Fruit fly (Drosophila melanogaster) whole organism, wandering third instar larva: ENCODE data around the gene vri.
A peak's percentile ranks its signal among the peaks of the same experiment; 100 is the strongest.

Experiments used
- Abd-B ChIP-seq: fragments of >200 bp; optimal IDR thresholded peaks from 2 replicates; lab custom pipeline; 2017; ENCODE audit warnings: missing biosample characterization, missing genetic modification characterization
- CG32264 ChIP-seq: fragments of 200-800 bp; sonication (Bioruptor generic); optimal IDR thresholded peaks from 2 replicates; lab custom pipeline; 2016; ENCODE audit warnings: missing biosample characterization, missing genetic modification characterization
- CG9705 ChIP-seq: fragments of 200-800 bp; sonication (Bioruptor generic); optimal IDR thresholded peaks from 2 replicates; lab custom pipeline; 2018; ENCODE audit warnings: missing biosample characterization, mild to moderate bottlenecking, missing genetic modification characterization
- CrebA ChIP-seq: fragments of 200-800 bp; sonication (Bioruptor generic); optimal IDR thresholded peaks from 2 replicates; lab custom pipeline; 2016; ENCODE audit warnings: missing biosample characterization, mild to moderate bottlenecking, missing genetic modification characterization, borderline replicate concordance
- Dfd ChIP-seq: fragments of >200 bp; optimal IDR thresholded peaks from 2 replicates; lab custom pipeline; 2017; ENCODE audit warnings: missing biosample characterization, missing genetic modification characterization
- Dif ChIP-seq: fragments of 200-275, 200-300 bp; sonication (Bioruptor generic); optimal IDR thresholded peaks from 2 replicates; lab custom pipeline; 2018; ENCODE audit warnings: missing biosample characterization, missing genetic modification characterization; ENCODE audit not compliant: partially characterized antibody
- HLH106 ChIP-seq: fragments of 200-800 bp; optimal IDR thresholded peaks from 3 replicates; lab custom pipeline; 2019; ENCODE audit warnings: missing biosample characterization, mild to moderate bottlenecking, missing genetic modification characterization, moderate library complexity
- Jra ChIP-seq: sonication (Bioruptor generic); optimal IDR thresholded peaks from 2 replicates; lab custom pipeline; 2016; ENCODE audit warnings: missing biosample characterization, missing genetic modification characterization
- Mio ChIP-seq: sonication (Bioruptor generic); optimal IDR thresholded peaks from 2 replicates; lab custom pipeline; 2016; ENCODE audit warnings: missing biosample characterization, missing genetic modification characterization
- N ChIP-seq: fragments of >200 bp; optimal IDR thresholded peaks from 2 replicates; lab custom pipeline; 2018; ENCODE audit warnings: missing biosample characterization, missing external identifiers, missing genetic modification characterization
- Rel ChIP-seq, 2 experiments: fragments of 200-800 bp; sonication (Bioruptor generic) in 1 of 2; optimal IDR thresholded peaks; 2 replicates in 1 of 2; 3 replicates in 1 of 2; lab custom pipeline; 2016 to 2019; ENCODE audit warnings: mild to moderate bottlenecking in 2 of 2, missing biosample characterization in 2 of 2, missing genetic modification characterization in 2 of 2, moderate library complexity in 1 of 2
- Sp1 ChIP-seq: fragments of 200-800 bp; sonication (Bioruptor generic); optimal IDR thresholded peaks from 3 replicates; lab custom pipeline; 2019; ENCODE audit warnings: missing biosample characterization, mild to moderate bottlenecking, missing genetic modification characterization, moderate library complexity
- br ChIP-seq: fragments of 200-800 bp; sonication (Bioruptor generic); optimal IDR thresholded peaks from 2 replicates; lab custom pipeline; 2016; ENCODE audit warnings: missing biosample characterization, missing genetic modification characterization
- brk ChIP-seq: fragments of 200-800 bp; sonication (Bioruptor generic); optimal IDR thresholded peaks from 2 replicates; lab custom pipeline; 2016; ENCODE audit warnings: missing biosample characterization, mild to moderate bottlenecking, missing genetic modification characterization
- dmrt93B ChIP-seq: fragments of 200-800 bp; sonication (Bioruptor generic); optimal IDR thresholded peaks from 2 replicates; lab custom pipeline; 2018; ENCODE audit warnings: missing biosample characterization, mild to moderate bottlenecking, missing genetic modification characterization
- dsf ChIP-seq: sonication (Bioruptor generic); optimal IDR thresholded peaks from 2 replicates; lab custom pipeline; 2016; ENCODE audit warnings: missing biosample characterization, missing genetic modification characterization, borderline replicate concordance
- ey ChIP-seq: fragments of 200-800 bp; sonication (Bioruptor generic); optimal IDR thresholded peaks from 2 replicates; lab custom pipeline; 2016; ENCODE audit warnings: missing biosample characterization, missing genetic modification characterization
- foxo ChIP-seq, 2 experiments: fragments of 200-800 bp; sonication (Bioruptor generic); optimal IDR thresholded peaks; 2 replicates in 1 of 2; 3 replicates in 1 of 2; lab custom pipeline; 2016 to 2017; ENCODE audit warnings: missing biosample characterization in 2 of 2, missing genetic modification characterization in 2 of 2
- fru ChIP-seq: fragments of 200-800 bp; sonication (Bioruptor generic); optimal IDR thresholded peaks from 3 replicates; lab custom pipeline; 2016; ENCODE audit warnings: missing biosample characterization, mild to moderate bottlenecking, missing genetic modification characterization
- h ChIP-seq: fragments of 200-800 bp; sonication (Bioruptor generic); optimal IDR thresholded peaks from 3 replicates; lab custom pipeline; 2016; ENCODE audit warnings: missing biosample characterization, mild to moderate bottlenecking, missing genetic modification characterization
- pan ChIP-seq: fragments of >200 bp; optimal IDR thresholded peaks from 2 replicates; lab custom pipeline; 2017
- psq ChIP-seq: fragments of 200-800 bp; sonication (Bioruptor generic); optimal IDR thresholded peaks from 3 replicates; lab custom pipeline; 2017; ENCODE audit warnings: missing biosample characterization, mild to moderate bottlenecking, missing genetic modification characterization, moderate library complexity
- rgr ChIP-seq: fragments of 200-800 bp; sonication (Bioruptor generic); optimal IDR thresholded peaks from 3 replicates; lab custom pipeline; 2016; ENCODE audit warnings: missing biosample characterization, mild to moderate bottlenecking, missing genetic modification characterization
- sage ChIP-seq: fragments of 200-800 bp; sonication (Bioruptor generic); optimal IDR thresholded peaks from 2 replicates; lab custom pipeline; 2016; ENCODE audit warnings: missing biosample characterization, mild to moderate bottlenecking, missing genetic modification characterization
- sv ChIP-seq: fragments of 200-800 bp; sonication (Bioruptor generic); optimal IDR thresholded peaks from 3 replicates; lab custom pipeline; 2016; ENCODE audit warnings: missing biosample characterization, missing genetic modification characterization
- tai ChIP-seq: sonication (Bioruptor generic); optimal IDR thresholded peaks from 2 replicates; lab custom pipeline; 2016; ENCODE audit warnings: missing biosample characterization, missing genetic modification characterization
- usp ChIP-seq: fragments of >200 bp; optimal IDR thresholded peaks from 2 replicates; lab custom pipeline; 2017; ENCODE audit warnings: missing biosample characterization, missing genetic modification characterization
- woc ChIP-seq: sonication (Bioruptor generic); optimal IDR thresholded peaks from 2 replicates; lab custom pipeline; 2016; ENCODE audit warnings: missing biosample characterization, mild to moderate bottlenecking, missing genetic modification characterization

The vri gene

dm6 chr2L:5326414-5327265 is 37.9 kb downstream of the vri start, which contains the start of the genes Ncoa6 and cype (continued):
- no peak for TF ChIP-seq CrebA (GFP tag; lab: Kevin White, UChicago)
- TF ChIP-seq fru, result no peak
- TF ChIP-seq HLH106, result peak; percentile 73
- peak; percentile 7 for TF ChIP-seq psq (GFP tag; lab: Kevin White, UChicago)
- peak; percentile 71 for TF ChIP-seq brk (GFP tag; lab: Kevin White, UChicago)
- TF ChIP-seq Mio (GFP tag; lab: Kevin White, UChicago), result no peak

DNA sequence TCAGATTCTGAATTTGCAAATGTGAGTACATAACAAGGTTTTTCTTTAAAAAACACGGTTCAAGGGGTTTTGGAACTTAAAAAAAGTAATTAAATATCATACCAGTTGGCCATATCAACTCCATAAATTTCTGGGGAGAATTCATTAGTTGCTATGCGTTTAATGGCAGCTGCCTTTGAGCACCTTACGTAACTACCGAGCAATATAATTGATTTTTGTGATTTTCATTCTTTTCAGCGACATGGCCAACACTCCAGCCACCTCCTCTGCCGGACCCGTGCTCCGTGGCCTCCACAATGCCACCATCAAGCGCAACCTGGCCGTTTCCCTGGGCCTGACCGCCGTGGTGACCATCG is 38.5 kb downstream of the vri start:
- no peak for TF ChIP-seq psq (GFP tag; lab: Kevin White, UChicago)
- TF ChIP-seq tai, result no peak
- no peak for TF ChIP-seq br (GFP tag; lab: Kevin White, UChicago)
- no peak for TF ChIP-seq fru
- TF ChIP-seq Dfd (GFP tag; lab: Kevin White, UChicago), result no peak
- TF ChIP-seq usp (GFP tag; lab: Kevin White, UChicago), result no peak

DNA sequence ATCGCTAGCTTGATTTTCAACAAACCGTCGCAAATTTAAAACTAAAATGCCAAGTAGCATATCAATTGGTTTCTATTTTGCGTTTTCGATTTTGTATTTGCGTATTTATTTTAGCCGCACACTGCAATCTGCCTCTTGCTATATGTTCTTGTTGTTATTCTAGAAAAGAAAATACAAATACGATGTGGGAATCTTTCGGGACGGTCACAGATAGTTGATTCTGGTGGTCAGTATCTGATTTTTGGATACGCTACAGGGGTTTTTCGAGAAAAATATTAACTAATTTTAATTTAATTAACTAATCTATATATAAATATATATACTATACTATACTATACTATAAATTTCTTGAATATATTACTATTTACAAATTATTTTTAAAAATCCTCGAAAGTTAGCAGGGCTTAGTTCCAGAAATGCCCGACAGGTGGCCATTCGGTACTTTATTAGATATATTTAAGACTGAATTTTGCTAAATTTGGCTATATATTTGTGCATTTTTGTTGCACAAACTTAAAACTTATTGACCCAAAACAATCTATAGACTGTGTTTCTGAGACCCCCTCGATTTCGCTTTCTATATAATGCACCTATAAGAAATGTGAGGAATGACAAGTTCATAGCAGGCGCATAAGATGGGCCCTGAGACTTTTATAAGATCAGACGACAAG is 40.2 kb downstream of the vri start, which contains the start of gene CG14022:
TSS of gene CG14022 (minus strand) at position 51 of the 671 bp plus-strand sequence.
- no peak for TF ChIP-seq CG9705 (GFP tag; lab: Kevin White, UChicago)
- no peak for TF ChIP-seq tai
- TF ChIP-seq fru, result no peak
- TF ChIP-seq CrebA (GFP tag; lab: Kevin White, UChicago), result no peak
- TF ChIP-seq Dif (GFP tag; lab: Kevin White, UChicago), result no peak
- TF ChIP-seq h (GFP tag; lab: Kevin White, UChicago), result no peak
- TF ChIP-seq rgr (GFP tag; lab: Kevin White, UChicago), result no peak
- no peak for TF ChIP-seq psq (GFP tag; lab: Kevin White, UChicago)
- no peak for TF ChIP-seq woc (GFP tag; lab: Kevin White, UChicago)
- no peak for TF ChIP-seq HLH106
- no peak for TF ChIP-seq brk (GFP tag; lab: Kevin White, UChicago)
- TF ChIP-seq Sp1 (GFP tag; lab: Kevin White, UChicago), result no peak
- TF ChIP-seq Jra (GFP tag; lab: Kevin White, UChicago), result no peak
- no peak for TF ChIP-seq sv (GFP tag; lab: Kevin White, UChicago)
- no peak for TF ChIP-seq pan (lab: Kevin White, UChicago)
- TF ChIP-seq br (GFP tag; lab: Kevin White, UChicago), result no peak
- no peak for TF ChIP-seq foxo (GFP tag; optimal IDR thresholded peaks at IDR 0.05; lab: Kevin White, UChicago)
- TF ChIP-seq Abd-B, result no peak
- TF ChIP-seq, all 38 proteins: peak for 0

DNA sequence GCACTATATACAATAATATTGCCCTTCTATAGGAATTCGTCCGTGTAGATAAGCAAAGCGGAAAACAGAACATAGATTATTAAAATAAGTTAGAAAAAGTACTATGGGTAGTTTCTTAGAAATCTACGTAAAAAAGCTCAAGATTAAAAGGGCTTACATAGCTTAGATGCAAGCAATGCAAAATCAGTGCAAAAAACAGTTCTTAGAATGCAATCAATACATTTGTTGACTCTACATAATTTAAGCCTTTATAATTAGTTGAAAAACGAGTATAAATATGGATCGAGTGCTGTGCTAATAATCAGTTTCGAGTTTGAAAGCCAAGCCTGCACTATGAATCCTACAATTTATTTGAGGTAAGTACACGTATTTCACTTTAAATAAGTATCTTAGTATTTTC is 40.8 kb downstream of the vri start, which contains the start of gene TotM:
TSS of gene TotM (plus strand) at position 301 of the 400 bp plus-strand sequence.
- TF ChIP-seq Jra (GFP tag; lab: Kevin White, UChicago), result no peak
- TF ChIP-seq sage (GFP tag; lab: Kevin White, UChicago), result no peak
- TF ChIP-seq Rel (GFP tag; optimal IDR thresholded peaks at IDR 0.05; lab: Kevin White, UChicago), result no peak
- TF ChIP-seq Rel (tag; optimal IDR thresholded peaks at IDR 0.05; lab: Kevin White, UChicago), result no peak
- TF ChIP-seq CG9705 (GFP tag; lab: Kevin White, UChicago), result no peak
- no peak for TF ChIP-seq HLH106
- TF ChIP-seq ey (GFP tag; lab: Kevin White, UChicago), result no peak
- TF ChIP-seq br (GFP tag; lab: Kevin White, UChicago), result no peak
- no peak for TF ChIP-seq Dfd (GFP tag; lab: Kevin White, UChicago)
- TF ChIP-seq fru, result no peak
- no peak for TF ChIP-seq dsf (GFP tag; lab: Kevin White, UChicago)
- TF ChIP-seq usp (GFP tag; lab: Kevin White, UChicago), result no peak
- no peak for TF ChIP-seq N (GFP tag; lab: Kevin White, UChicago)
- no peak for TF ChIP-seq sv (GFP tag; lab: Kevin White, UChicago)
- TF ChIP-seq CG32264 (GFP tag; lab: Kevin White, UChicago), result no peak
- no peak for TF ChIP-seq dmrt93B (GFP tag; lab: Kevin White, UChicago)
- TF ChIP-seq woc (GFP tag; lab: Kevin White, UChicago), result no peak
- TF ChIP-seq Dif (GFP tag; lab: Kevin White, UChicago), result no peak
- no peak for TF ChIP-seq Abd-B
- TF ChIP-seq foxo (GFP tag; optimal IDR thresholded peaks at IDR 0.05; lab: Kevin White, UChicago), result no peak
- no peak for TF ChIP-seq psq (GFP tag; lab: Kevin White, UChicago)
